Worm (Caenorhabditis elegans): ENCODE results near the gene nlp-71.

Gene nlp-71

ce11 chrIV:6403399-6403798 lies 10.0 kb downstream of the nlp-71 start:
- TF ChIP-seq ces-1 (GFP tag; optimal IDR thresholded peaks at IDR 0.05): no peak
- TF ChIP-seq dpl-1 (GFP tag; optimal IDR thresholded peaks at IDR 0.05): no peak
- no peak for TF ChIP-seq efl-3 (GFP tag; optimal IDR thresholded peaks at IDR 0.05)
- TF ChIP-seq ceh-63 (GFP tag; optimal IDR thresholded peaks at IDR 0.05): no peak
- TF ChIP-seq unc-98 (GFP tag; IDR thresholded peaks at IDR 0.05): no peak
- TF ChIP-seq dsc-1 (tag; optimal IDR thresholded peaks at IDR 0.05): no peak
- TF ChIP-seq hpl-2 (GFP tag; optimal IDR thresholded peaks at IDR 0.05): no peak
- no peak for TF ChIP-seq efl-1 (optimal IDR thresholded peaks at IDR 0.05)
- no peak for TF ChIP-seq efl-1 (GFP tag; optimal IDR thresholded peaks at IDR 0.05 in 1 of 2)
- no peak for TF ChIP-seq C16A3.4 (tag; optimal IDR thresholded peaks at IDR 0.05)
- TF ChIP-seq ceh-82 (tag; optimal IDR thresholded peaks at IDR 0.05): no peak
- peak; percentile 52 for TF ChIP-seq fkh-8 (tag; optimal IDR thresholded peaks at IDR 0.05)
- no peak for TF ChIP-seq unc-86 (tag; optimal IDR thresholded peaks at IDR 0.05)
- TF ChIP-seq sptf-1 (tag; optimal IDR thresholded peaks at IDR 0.05): no peak
- peak; percentile 8 for TF ChIP-seq pax-3 (tag; optimal IDR thresholded peaks at IDR 0.05)
- no peak for TF ChIP-seq aha-1 (tag; optimal IDR thresholded peaks at IDR 0.05)
- TF ChIP-seq nhr-20 (tag; optimal IDR thresholded peaks at IDR 0.05): no peak
- peak; percentile 22 for TF ChIP-seq nhr-71 (tag; optimal IDR thresholded peaks at IDR 0.05)
- TF ChIP-seq Y116A8C.19 (tag; optimal IDR thresholded peaks at IDR 0.05; ENCODE audit: borderline replicate concordance): no peak
- TF ChIP-seq fkh-4 (tag; optimal IDR thresholded peaks at IDR 0.05; ENCODE audit: borderline replicate concordance): no peak
- TF ChIP-seq F16B12.6 (tag; optimal IDR thresholded peaks at IDR 0.05): no peak
- TF ChIP-seq C34B4.2 (tag; optimal IDR thresholded peaks at IDR 0.05): no peak
- TF ChIP-seq nhr-76 (tag; optimal IDR thresholded peaks at IDR 0.05): no peak
- TF ChIP-seq hlh-17 (GFP tag; optimal IDR thresholded peaks at IDR 0.05; ENCODE audit: borderline replicate concordance): no peak
- no peak for TF ChIP-seq ztf-11 (tag; optimal IDR thresholded peaks at IDR 0.05)
- no peak for TF ChIP-seq aly-2 (tag; optimal IDR thresholded peaks at IDR 0.05)
- no peak for TF ChIP-seq lir-3 (tag; optimal IDR thresholded peaks at IDR 0.05; ENCODE audit: poor library complexity)
- TF ChIP-seq lin-15B (tag; optimal IDR thresholded peaks at IDR 0.05): no peak
- no peak for TF ChIP-seq lin-13 (GFP tag; optimal IDR thresholded peaks at IDR 0.05)
- no peak for TF ChIP-seq nhr-85 (tag)
- TF ChIP-seq skn-1 (tag; optimal IDR thresholded peaks at IDR 0.05): no peak
- no peak for TF ChIP-seq rnt-1 (tag; optimal IDR thresholded peaks at IDR 0.05)
- no peak for TF ChIP-seq ceh-88 (GFP tag; IDR thresholded peaks at IDR 0.05)
- TF ChIP-seq hlh-4 (tag; optimal IDR thresholded peaks at IDR 0.05): peak; percentile 64
- no peak for TF ChIP-seq fkh-10 (GFP tag; optimal IDR thresholded peaks at IDR 0.05)
- TF ChIP-seq ceh-90 (tag; optimal IDR thresholded peaks at IDR 0.05): no peak

ce11 chrIV:6402386-6402905 lies 10.9 kb downstream of the nlp-71 start, which contains the start of gene sfrp-1:
TSS of gene sfrp-1 (minus strand) at chrIV:6402436.
- no peak for TF ChIP-seq egl-27 (tag; optimal IDR thresholded peaks at IDR 0.05)
- no peak for TF ChIP-seq aha-1 (tag; optimal IDR thresholded peaks at IDR 0.05)
- TF ChIP-seq ama-1 (optimal IDR thresholded peaks at IDR 0.05): no peak
- TF ChIP-seq unc-86 (tag; optimal IDR thresholded peaks at IDR 0.05): no peak

- TF ChIP-seq fkh-10 (GFP tag; optimal IDR thresholded peaks at IDR 0.05): peak; percentile 54
- TF ChIP-seq nhr-84 (tag; optimal IDR thresholded peaks at IDR 0.05): no peak
Measured at ce11 chrIV:6395190-6395589, 18.2 kb downstream of the nlp-71 start.

ce11 chrIV:6393329-6393728 lies 20.1 kb downstream of the nlp-71 start:
- TF ChIP-seq rnt-1 (tag; optimal IDR thresholded peaks at IDR 0.05) (peak; percentile 61), lin-13 (GFP tag; optimal IDR thresholded peaks at IDR 0.05) (no peak), unc-86 (tag; optimal IDR thresholded peaks at IDR 0.05) (peak; percentile 89), snu-23 (GFP tag; optimal IDR thresholded peaks at IDR 0.05) (peak; percentile 66), nhr-47 (tag; optimal IDR thresholded peaks at IDR 0.05) (peak; percentile 51), lin-14 (GFP tag; optimal IDR thresholded peaks at IDR 0.05) (peak; percentile 90), swsn-7 (tag; optimal IDR thresholded peaks at IDR 0.05) (peak; percentile 42), lin-35 (GFP tag; optimal IDR thresholded peaks at IDR 0.05) (peak in 1 of 2 experiments; percentile 36), efl-1 (optimal IDR thresholded peaks at IDR 0.05) (peak; percentile 44 to 49), efl-1 (GFP tag; optimal IDR thresholded peaks at IDR 0.05 in 1 of 2) (peak; percentile 13 to 20), lsy-2 (tag; optimal IDR thresholded peaks at IDR 0.05) (peak; percentile 68 to 76), zag-1 (tag; optimal IDR thresholded peaks at IDR 0.05) (no peak), nhr-28 (tag; optimal IDR thresholded peaks at IDR 0.05) (no peak), ztf-4 (tag; optimal IDR thresholded peaks at IDR 0.05) (peak; percentile 21), nhr-90 (tag; optimal IDR thresholded peaks at IDR 0.05; ENCODE audit: poor library complexity) (no peak), nhr-19 (GFP tag; conservative IDR thresholded peaks at IDR 0.05) (peak; percentile 47)

All from whole organism, L1 larva.